Worm (Caenorhabditis elegans) whole organism, mixed stage, embryonic: ENCODE results near the gene npr-16.

Experiments
- elt-1 ChIP-seq: sonication (generic microtip); optimal IDR thresholded peaks from 2 replicates; lab custom pipeline; 2017; ENCODE audit warnings: missing genetic modification characterization, mild to moderate bottlenecking, missing compliant biosample characterization, antibody characterized with exemption, moderate library complexity, borderline replicate concordance; ENCODE audit not compliant: insufficient read depth
- lin-13 ChIP-seq: fragments of 150-350 bp; optimal IDR thresholded peaks from 2 replicates; lab custom pipeline; 2014; ENCODE audit warnings: missing biosample characterization, missing genetic modification characterization
- mep-1 ChIP-seq: fragments of 150-350 bp; optimal IDR thresholded peaks from 2 replicates; lab custom pipeline; 2017; ENCODE audit warnings: missing biosample characterization, missing genetic modification reagents, missing genetic modification characterization, inconsistent platforms
- nhr-237 ChIP-seq: fragments of 150-350 bp; optimal IDR thresholded peaks from 2 replicates; lab custom pipeline; 2014; ENCODE audit warnings: missing biosample characterization, missing genetic modification characterization
- snpc-4 ChIP-seq: fragments of 150-350 bp; optimal IDR thresholded peaks from 2 replicates; lab custom pipeline; 2014; ENCODE audit warnings: missing biosample characterization, missing genetic modification characterization

ce11 chrX:3517141-3517540 lies 1.5 kb upstream of the npr-16 start:
- TF ChIP-seq lin-13 (tag; lab: Kevin White, UChicago) (no peak), elt-1 (tag; lab: Kevin White, UChicago) (no peak), snpc-4 (tag; lab: Kevin White, UChicago) (no peak), nhr-237 (tag; lab: Kevin White, UChicago) (no peak), mep-1 (tag; lab: Kevin White, UChicago) (no peak)
